Fruit fly (Drosophila melanogaster): Measurements from ENCODE around the gene mab-21.
A peak's percentile ranks its signal among the peaks of the same experiment; 100 is the strongest.

mab-21 gene

DNA sequence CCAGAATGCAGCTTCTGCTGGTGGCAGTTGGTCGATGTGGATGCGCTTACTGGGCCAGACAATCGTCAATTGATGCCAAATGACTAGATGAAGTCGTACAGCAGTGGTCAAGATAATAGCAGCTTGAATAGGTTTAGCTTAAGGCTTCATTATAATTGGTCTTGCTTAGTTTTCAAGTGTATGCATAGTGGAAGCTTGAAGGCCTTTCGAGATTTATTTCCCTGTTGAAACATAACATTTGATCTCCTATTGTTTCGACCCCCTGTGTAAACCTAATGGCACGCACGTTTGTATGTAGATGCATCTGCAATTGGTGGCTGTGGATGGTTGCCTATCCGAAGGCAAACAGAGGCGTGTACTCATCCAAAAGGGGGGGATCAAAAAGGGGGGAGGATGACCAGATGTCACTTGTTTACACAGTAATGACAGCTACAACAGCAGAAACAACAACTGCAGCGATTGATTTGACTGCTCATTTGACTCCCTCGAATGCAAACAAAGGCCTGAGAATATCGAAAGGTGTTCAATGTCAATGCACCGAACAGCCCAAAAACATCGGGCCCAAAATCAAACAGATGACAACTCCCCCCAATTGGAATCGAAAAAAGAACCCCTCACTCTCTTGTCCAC is 44.8 kb downstream of the mab-21 start (continued):
- no peak for TF ChIP-seq her (GFP tag; optimal IDR thresholded peaks at IDR 0.05)
- no peak for TF ChIP-seq sima (GFP tag; optimal IDR thresholded peaks at IDR 0.05)
- no peak for TF ChIP-seq Lhr (GFP tag; optimal IDR thresholded peaks at IDR 0.05)
- no peak for TF ChIP-seq Deaf1 (tag; optimal IDR thresholded peaks at IDR 0.05)
- TF ChIP-seq Xbp1 (GFP tag; optimal IDR thresholded peaks at IDR 0.05), result peak; percentile 31
- TF ChIP-seq CG15696 (tag; optimal IDR thresholded peaks at IDR 0.05), result peak; percentile 21
- no peak for TF ChIP-seq Dad (GFP tag; optimal IDR thresholded peaks at IDR 0.05)
- peak; percentile 32 for TF ChIP-seq CG2875 (GFP tag; optimal IDR thresholded peaks at IDR 0.05)
- no peak for TF ChIP-seq Trl (optimal IDR thresholded peaks at IDR 0.05)
- no peak for TF ChIP-seq Trl (GFP tag; optimal IDR thresholded peaks at IDR 0.05)
- TF ChIP-seq CG2712 (tag; optimal IDR thresholded peaks at IDR 0.05), result peak; percentile 62
- TF ChIP-seq MBD-R2 (GFP tag; IDR thresholded peaks at IDR 0.05), result no peak
- peak; percentile 43 for TF ChIP-seq phol (tag; optimal IDR thresholded peaks at IDR 0.05)
- TF ChIP-seq NC2β (GFP tag; optimal IDR thresholded peaks at IDR 0.05), result peak; percentile 16
- TF ChIP-seq sens (GFP tag), result peak; percentile 94
- TF ChIP-seq CG12236 (GFP tag; optimal IDR thresholded peaks at IDR 0.05), result no peak
- peak; percentile 41 for TF ChIP-seq CG12391 (tag; optimal IDR thresholded peaks at IDR 0.05)
- TF ChIP-seq danr (GFP tag; IDR thresholded peaks at IDR 0.05), result no peak
- no peak for TF ChIP-seq CG4328 (GFP tag; optimal IDR thresholded peaks at IDR 0.05)
- no peak for TF ChIP-seq CG12299 (tag; optimal IDR thresholded peaks at IDR 0.05)
- TF ChIP-seq CG17829 (tag; optimal IDR thresholded peaks at IDR 0.05), result peak; percentile 32
- no peak for TF ChIP-seq CG3995 (GFP tag; optimal IDR thresholded peaks at IDR 0.05)
- TF ChIP-seq GATAe (GFP tag; conservative IDR thresholded peaks at IDR 0.05), result no peak
- TF ChIP-seq aop (GFP tag; IDR thresholded peaks at IDR 0.05), result no peak
- TF ChIP-seq Spps (tag; optimal IDR thresholded peaks at IDR 0.05), result no peak
- TF ChIP-seq Sry-δ (GFP tag; optimal IDR thresholded peaks at IDR 0.05), result no peak
- no peak for TF ChIP-seq ems (GFP tag; optimal IDR thresholded peaks at IDR 0.05)
- TF ChIP-seq CG43689 (GFP tag; IDR thresholded peaks at IDR 0.05), result no peak
- no peak for TF ChIP-seq luna (GFP tag; optimal IDR thresholded peaks at IDR 0.05)
- no peak for TF ChIP-seq Hr39 (optimal IDR thresholded peaks at IDR 0.05)
- TF ChIP-seq Lim3 (GFP tag; IDR thresholded peaks at IDR 0.05), result no peak
- no peak for TF ChIP-seq repo (GFP tag; optimal IDR thresholded peaks at IDR 0.05)
- no peak for TF ChIP-seq Max (GFP tag; optimal IDR thresholded peaks at IDR 0.05)
- no peak for TF ChIP-seq Asciz (GFP tag; optimal IDR thresholded peaks at IDR 0.05)
- peak; percentile 44 for TF ChIP-seq nmo (GFP tag; optimal IDR thresholded peaks at IDR 0.05)
- TF ChIP-seq Oli (tag; optimal IDR thresholded peaks at IDR 0.05), result peak; percentile 50
- TF ChIP-seq Eip74EF (GFP tag; optimal IDR thresholded peaks at IDR 0.05), result no peak
- no peak for TF ChIP-seq CG31224 (GFP tag; IDR thresholded peaks at IDR 0.05)
- TF ChIP-seq CG8290 (GFP tag; optimal IDR thresholded peaks at IDR 0.05), result no peak
- TF ChIP-seq CG8290 (tag; optimal IDR thresholded peaks at IDR 0.05), result no peak
- peak; percentile 44 for TF ChIP-seq CG14441 (GFP tag; IDR thresholded peaks at IDR 0.05)
- TF ChIP-seq CG8359 (GFP tag; optimal IDR thresholded peaks at IDR 0.05; ENCODE audit: borderline replicate concordance), result peak; percentile 6
- TF ChIP-seq eyg (GFP tag; optimal IDR thresholded peaks at IDR 0.05), result no peak
- no peak for TF ChIP-seq shn (GFP tag; optimal IDR thresholded peaks at IDR 0.05)
- no peak for TF ChIP-seq D19A (tag; optimal IDR thresholded peaks at IDR 0.05)
- no peak for TF ChIP-seq HmgZ (tag; optimal IDR thresholded peaks at IDR 0.05)
- no peak for TF ChIP-seq CG9817 (tag; optimal IDR thresholded peaks at IDR 0.05)
